Fruit fly (Drosophila melanogaster): ENCODE measurements around the gene Nemp.

Nemp gene

dm6 chrX:16654931-16655409, at the start of gene Nemp, which contains the start of gene r (continued):
- TF ChIP-seq CG17385 (GFP tag; optimal IDR thresholded peaks at IDR 0.05), result no peak
- TF ChIP-seq sna (GFP tag; IDR thresholded peaks at IDR 0.05; ENCODE audit: partially characterized antibody), result peak; percentile 58; the same call in 1 of the 2 replicates
- TF ChIP-seq hbn (GFP tag; IDR thresholded peaks at IDR 0.05; ENCODE audit: partially characterized antibody), result peak; percentile 65
- no peak for TF ChIP-seq scrt (GFP tag; optimal IDR thresholded peaks at IDR 0.05)
- TF ChIP-seq ato (GFP tag; IDR thresholded peaks at IDR 0.05; ENCODE audit: partially characterized antibody), result no peak
- no peak for TF ChIP-seq CG1602 (GFP tag; optimal IDR thresholded peaks at IDR 0.05)
- no peak for TF ChIP-seq Spps (tag; optimal IDR thresholded peaks at IDR 0.05)
- peak; percentile 33 for TF ChIP-seq CG2712 (tag; optimal IDR thresholded peaks at IDR 0.05)
- no peak for TF ChIP-seq CG14014 (GFP tag; IDR thresholded peaks at IDR 0.05)
- no peak for TF ChIP-seq GATAe (GFP tag; conservative IDR thresholded peaks at IDR 0.05)
- TF ChIP-seq wek (GFP tag; optimal IDR thresholded peaks at IDR 0.05), result no peak
- TF ChIP-seq CG16863 (GFP tag; optimal IDR thresholded peaks at IDR 0.05), result no peak
- no peak for TF ChIP-seq NC2β (GFP tag; optimal IDR thresholded peaks at IDR 0.05)
- TF ChIP-seq Pdp1 (GFP tag; optimal IDR thresholded peaks at IDR 0.05), result peak in 1 of 2 experiments; percentile 4
- TF ChIP-seq CG14667 (GFP tag; IDR thresholded peaks at IDR 0.05), result no peak
- no peak for TF ChIP-seq CG3726 (GFP tag; IDR thresholded peaks at IDR 0.05)
- no peak for TF ChIP-seq E2f1 (GFP tag; IDR thresholded peaks at IDR 0.05)
- no peak for TF ChIP-seq disco-r (GFP tag; optimal IDR thresholded peaks at IDR 0.05)
- TF ChIP-seq CG16813 (GFP tag; IDR thresholded peaks at IDR 0.05; ENCODE audit: partially characterized antibody), result peak; percentile 77
- no peak for TF ChIP-seq hth (optimal IDR thresholded peaks at IDR 0.05)
- no peak for TF ChIP-seq CG9727 (GFP tag; optimal IDR thresholded peaks at IDR 0.05)
- TF ChIP-seq Mes4 (GFP tag; optimal IDR thresholded peaks at IDR 0.05), result no peak
- TF ChIP-seq CG13894 (tag; optimal IDR thresholded peaks at IDR 0.05), result no peak
- no peak for TF ChIP-seq luna (GFP tag; optimal IDR thresholded peaks at IDR 0.05)
- no peak for TF ChIP-seq CG2199 (GFP tag; IDR thresholded peaks at IDR 0.05)
- TF ChIP-seq gro (GFP tag; optimal IDR thresholded peaks at IDR 0.05), result no peak
- TF ChIP-seq CG13296 (GFP tag; optimal IDR thresholded peaks at IDR 0.05), result no peak
- no peak for TF ChIP-seq twi (tag; optimal IDR thresholded peaks at IDR 0.05)
- no peak for TF ChIP-seq CG6254 (GFP tag; optimal IDR thresholded peaks at IDR 0.05)
- TF ChIP-seq zen2 (GFP tag; IDR thresholded peaks at IDR 0.05; ENCODE audit: partially characterized antibody), result no peak
- TF ChIP-seq Dref (GFP tag; IDR thresholded peaks at IDR 0.05), result peak; percentile 68
- no peak for TF ChIP-seq Optix (GFP tag; IDR thresholded peaks at IDR 0.05)
- TF ChIP-seq bcd (GFP tag; optimal IDR thresholded peaks at IDR 0.05), result no peak
- no peak for TF ChIP-seq CG10321 (GFP tag; IDR thresholded peaks at IDR 0.05)
- TF ChIP-seq ro (GFP tag; IDR thresholded peaks at IDR 0.05), result no peak
- no peak for TF ChIP-seq CHES-1-like (GFP tag; optimal IDR thresholded peaks at IDR 0.05)
- TF ChIP-seq CG7271 (tag; optimal IDR thresholded peaks at IDR 0.05), result no peak
- TF ChIP-seq wor (GFP tag; IDR thresholded peaks at IDR 0.05), result no peak
- TF ChIP-seq nau (GFP tag; optimal IDR thresholded peaks at IDR 0.05), result no peak
- TF ChIP-seq pum (GFP tag; optimal IDR thresholded peaks at IDR 0.05), result no peak
- no peak for TF ChIP-seq Hr78 (GFP tag; optimal IDR thresholded peaks at IDR 0.05)
- no peak for TF ChIP-seq zfh2 (GFP tag; optimal IDR thresholded peaks at IDR 0.05)
- no peak for TF ChIP-seq zf30C (GFP tag; optimal IDR thresholded peaks at IDR 0.05)
- TF ChIP-seq danr (GFP tag; IDR thresholded peaks at IDR 0.05), result no peak
- no peak for TF ChIP-seq CG10366 (GFP tag; IDR thresholded peaks at IDR 0.05)
- no peak for TF ChIP-seq CG11723 (GFP tag; optimal IDR thresholded peaks at IDR 0.05)
- TF ChIP-seq CG12236 (GFP tag; optimal IDR thresholded peaks at IDR 0.05), result no peak
- TF ChIP-seq Awh (GFP tag; IDR thresholded peaks at IDR 0.05), result no peak
- no peak for TF ChIP-seq CG10431 (GFP tag; optimal IDR thresholded peaks at IDR 0.05)
- TF ChIP-seq CG13424 (tag; optimal IDR thresholded peaks at IDR 0.05), result no peak
- TF ChIP-seq CG2116 (GFP tag; optimal IDR thresholded peaks at IDR 0.05), result peak; percentile 77

Measured in whole organism, embryonic.